Worm (Caenorhabditis elegans) whole organism, late embryonic: ENCODE results near the gene sri-53.

Source experiments
- K09A11.1 ChIP-seq: sonication (generic microtip); optimal IDR thresholded peaks from 2 replicates; lab custom pipeline; 2017; ENCODE audit warnings: antibody characterized with exemption, mild to moderate bottlenecking, missing genetic modification characterization, missing compliant biosample characterization; ENCODE audit not compliant: insufficient read depth
- fkh-10 ChIP-seq: fragments of 150-350 bp; optimal IDR thresholded peaks from 2 replicates; lab custom pipeline; 2014; ENCODE audit warnings: missing biosample characterization, missing genetic modification reagents, missing genetic modification characterization
- pqm-1 ChIP-seq: sonication (generic microtip); optimal IDR thresholded peaks from 2 replicates; lab custom pipeline; 2016; ENCODE audit warnings: missing genetic modification characterization, missing compliant biosample characterization
- ttx-3 ChIP-seq: sonication (generic microtip); optimal IDR thresholded peaks from 2 replicates; lab custom pipeline; 2016; ENCODE audit warnings: missing genetic modification reagents, missing genetic modification characterization, missing compliant biosample characterization

ce11 chrII:3237038-3237521, 34.7 kb upstream of the sri-53 start, which contains the start of the genes srz-67 and C17F4.11:
- TF ChIP-seq K09A11.1 (tag; lab: Kevin White, UChicago) (no peak), fkh-10 (no peak), pqm-1 (tag; lab: Kevin White, UChicago) (no peak), ttx-3 (tag; lab: Kevin White, UChicago) (no peak)
